Worm (Caenorhabditis elegans) whole organism, L2 larva: ENCODE results near the gene Y45G5AM.5.
A peak's percentile ranks its signal among the peaks of the same experiment; 100 is the strongest.

ENCODE experiments used
- C34F6.9 ChIP-seq: fragments of 150-350 bp; optimal IDR thresholded peaks from 2 replicates; lab custom pipeline; 2014; ENCODE audit warnings: missing biosample characterization, missing genetic modification characterization
- F13H6.1 ChIP-seq: sonication (generic microtip); optimal IDR thresholded peaks from 2 replicates; lab custom pipeline; 2016; ENCODE audit warnings: missing genetic modification characterization, missing compliant biosample characterization
- Y55F3AM.14 ChIP-seq: fragments of 200-800 bp; sonication (Bioruptor generic); optimal IDR thresholded peaks from 2 replicates; lab custom pipeline; 2018; ENCODE audit warnings: mild to moderate bottlenecking, missing genetic modification characterization, missing compliant biosample characterization
- alr-1 ChIP-seq: fragments of 150-350 bp; optimal IDR thresholded peaks from 2 replicates; lab custom pipeline; 2014; ENCODE audit warnings: missing biosample characterization, missing genetic modification characterization
- aly-2 ChIP-seq: fragments of 150-350 bp; optimal IDR thresholded peaks from 2 replicates; lab custom pipeline; 2014; ENCODE audit warnings: missing biosample characterization, missing genetic modification characterization
- ama-1 ChIP-seq: fragments of 150-350 bp; optimal IDR thresholded peaks from 2 replicates; lab custom pipeline; 2018; ENCODE audit warnings: inconsistent platforms
- blmp-1 ChIP-seq: sonication (generic microtip); optimal IDR thresholded peaks from 2 replicates; lab custom pipeline; 2017; ENCODE audit warnings: missing genetic modification characterization, mild to moderate bottlenecking, missing compliant biosample characterization, antibody characterized with exemption, moderate library complexity; ENCODE audit not compliant: insufficient read depth
- ceh-16 ChIP-seq: fragments of 150-350 bp; optimal IDR thresholded peaks from 2 replicates; lab custom pipeline; 2014; ENCODE audit warnings: missing biosample characterization, missing genetic modification characterization
- ceh-82 ChIP-seq: fragments of 150-350 bp; optimal IDR thresholded peaks from 2 replicates; lab custom pipeline; 2014; ENCODE audit warnings: missing biosample characterization, missing genetic modification characterization
- crh-2 ChIP-seq: sonication (generic microtip); optimal IDR thresholded peaks from 2 replicates; lab custom pipeline; 2017; ENCODE audit warnings: missing biosample characterization, missing genetic modification characterization
- dmd-4 ChIP-seq: sonication (generic microtip); optimal IDR thresholded peaks from 2 replicates; lab custom pipeline; 2017; ENCODE audit warnings: missing biosample characterization, missing genetic modification characterization
- egl-27 ChIP-seq: sonication (generic microtip); optimal IDR thresholded peaks from 3 replicates; lab custom pipeline; 2017; ENCODE audit warnings: missing biosample characterization, missing genetic modification reagents, missing genetic modification characterization
- elt-1 ChIP-seq: fragments of 150-350 bp; optimal IDR thresholded peaks from 2 replicates; lab custom pipeline; 2014; ENCODE audit warnings: missing biosample characterization, missing genetic modification characterization
- elt-3 ChIP-seq: sonication (generic microtip); optimal IDR thresholded peaks from 2 replicates; lab custom pipeline; 2017; ENCODE audit warnings: missing biosample characterization, missing genetic modification characterization
- fos-1 ChIP-seq: fragments of 150-350 bp; optimal IDR thresholded peaks from 2 replicates; lab custom pipeline; 2014; ENCODE audit warnings: missing biosample characterization, missing genetic modification characterization
- gmeb-1 ChIP-seq: fragments of 150-350 bp; optimal IDR thresholded peaks from 2 replicates; lab custom pipeline; 2014; ENCODE audit warnings: missing biosample characterization, missing genetic modification characterization
- lin-11 ChIP-seq: fragments of 150-350 bp; sonication (generic microtip); optimal IDR thresholded peaks from 2 replicates; lab custom pipeline; 2014; ENCODE audit warnings: missing biosample characterization, missing genetic modification characterization, inconsistent platforms, mixed read lengths
- lin-13 ChIP-seq: fragments of 150-350 bp; optimal IDR thresholded peaks from 2 replicates; lab custom pipeline; 2014; ENCODE audit warnings: missing biosample characterization, missing genetic modification reagents, missing genetic modification characterization
- lin-39 ChIP-seq: fragments of 150-350 bp; optimal IDR thresholded peaks from 2 replicates; lab custom pipeline; 2014; ENCODE audit warnings: missing biosample characterization, missing genetic modification reagents, missing genetic modification characterization
- lsy-2 ChIP-seq, 2 experiments: fragments of 150-350 bp in 1 of 2; sonication (generic microtip) in 1 of 2; optimal IDR thresholded peaks; 2 replicates each; lab custom pipeline; 2014 to 2017; ENCODE audit warnings: missing biosample characterization in 2 of 2, missing genetic modification characterization in 2 of 2
- mab-5 ChIP-seq: fragments of 150-350 bp; optimal IDR thresholded peaks from 2 replicates; lab custom pipeline; 2014; ENCODE audit warnings: missing biosample characterization, missing genetic modification characterization
- mbf-1 ChIP-seq: sonication (generic microtip); optimal IDR thresholded peaks from 2 replicates; lab custom pipeline; 2017; ENCODE audit warnings: missing biosample characterization, missing genetic modification characterization
- mdl-1 ChIP-seq, 2 experiments: fragments of 150-350 bp in 1 of 2; sonication (generic microtip) in 1 of 2; optimal IDR thresholded peaks; 2 replicates each; lab custom pipeline; 2017; ENCODE audit warnings: missing biosample characterization in 2 of 2, missing genetic modification characterization in 2 of 2
- nhr-10 ChIP-seq: sonication (generic microtip); optimal IDR thresholded peaks from 2 replicates; lab custom pipeline; 2017; ENCODE audit warnings: missing biosample characterization, missing genetic modification characterization
- nhr-11 ChIP-seq: fragments of 150-350 bp; optimal IDR thresholded peaks from 2 replicates; lab custom pipeline; 2014; ENCODE audit warnings: missing biosample characterization, missing genetic modification characterization
- nhr-12 ChIP-seq: fragments of 150-350 bp; optimal IDR thresholded peaks from 2 replicates; lab custom pipeline; 2014; ENCODE audit warnings: missing biosample characterization, missing genetic modification characterization
- nhr-129 ChIP-seq: fragments of 150-350 bp; optimal IDR thresholded peaks from 2 replicates; lab custom pipeline; 2014; ENCODE audit warnings: missing biosample characterization, missing genetic modification characterization
- nhr-21 ChIP-seq: fragments of 150-350 bp; optimal IDR thresholded peaks from 2 replicates; lab custom pipeline; 2014; ENCODE audit warnings: missing biosample characterization, missing genetic modification characterization
- nhr-237 ChIP-seq: fragments of 150-350 bp; optimal IDR thresholded peaks from 2 replicates; lab custom pipeline; 2014; ENCODE audit warnings: missing biosample characterization, missing genetic modification characterization
- nhr-25 ChIP-seq: fragments of 150-350 bp; sonication (generic microtip); optimal IDR thresholded peaks from 3 replicates; lab custom pipeline; 2014; ENCODE audit warnings: missing biosample characterization, missing genetic modification characterization
- nhr-6 ChIP-seq: fragments of 150-350 bp; optimal IDR thresholded peaks from 2 replicates; lab custom pipeline; 2014; ENCODE audit warnings: missing biosample characterization, missing genetic modification characterization
- nhr-77 ChIP-seq: fragments of 150-350 bp; optimal IDR thresholded peaks from 2 replicates; lab custom pipeline; 2014; ENCODE audit warnings: missing biosample characterization, missing genetic modification characterization
- peb-1 ChIP-seq: fragments of 150-350 bp; optimal IDR thresholded peaks from 2 replicates; lab custom pipeline; 2014; ENCODE audit warnings: missing biosample characterization, missing genetic modification characterization
- sem-4 ChIP-seq: fragments of 150-350 bp; optimal IDR thresholded peaks from 2 replicates; lab custom pipeline; 2014; ENCODE audit warnings: missing biosample characterization, missing genetic modification reagents, missing genetic modification characterization
- skn-1 ChIP-seq: sonication (generic microtip); optimal IDR thresholded peaks from 2 replicates; lab custom pipeline; 2017; ENCODE audit warnings: missing biosample characterization, missing genetic modification characterization
- sma-3 ChIP-seq: sonication (generic microtip); optimal IDR thresholded peaks from 2 replicates; lab custom pipeline; 2016; ENCODE audit warnings: missing genetic modification reagents, missing genetic modification characterization, missing compliant biosample characterization
- sma-9 ChIP-seq, 2 experiments: fragments of 150-350 bp in 1 of 2; sonication (generic microtip) in 1 of 2; optimal IDR thresholded peaks; 2 replicates each; lab custom pipeline; 2014 to 2016; ENCODE audit warnings: missing genetic modification characterization in 2 of 2, mild to moderate bottlenecking in 1 of 2, missing biosample characterization in 1 of 2, missing compliant biosample characterization in 1 of 2, missing genetic modification reagents in 1 of 2, moderate library complexity in 1 of 2
- snpc-4 ChIP-seq: fragments of 150-350 bp; optimal IDR thresholded peaks from 2 replicates; lab custom pipeline; 2014; ENCODE audit warnings: missing biosample characterization, missing genetic modification characterization
- unc-39 ChIP-seq: fragments of 150-350 bp; optimal IDR thresholded peaks from 2 replicates; lab custom pipeline; 2014; ENCODE audit warnings: missing biosample characterization, missing genetic modification characterization
- unc-55 ChIP-seq: fragments of 150-350 bp; sonication (generic microtip); optimal IDR thresholded peaks from 3 replicates; lab custom pipeline; 2014; ENCODE audit warnings: missing biosample characterization, missing genetic modification reagents, missing genetic modification characterization
- unc-62 ChIP-seq: fragments of 150-350 bp; optimal IDR thresholded peaks from 2 replicates; lab custom pipeline; 2014; ENCODE audit warnings: missing biosample characterization, missing genetic modification reagents, missing genetic modification characterization
- zag-1 ChIP-seq: fragments of 150-350 bp; optimal IDR thresholded peaks from 2 replicates; lab custom pipeline; 2014; ENCODE audit warnings: missing biosample characterization, missing genetic modification characterization
- ztf-1 ChIP-seq: fragments of 200-800 bp; sonication (Bioruptor generic); conservative IDR thresholded peaks from 2 replicates; pipeline ENCODE4 v1.3.6; 2022; ENCODE audit warnings: missing genetic modification characterization, missing compliant biosample characterization
- ztf-11 ChIP-seq: sonication (generic microtip); optimal IDR thresholded peaks from 2 replicates; lab custom pipeline; 2017; ENCODE audit warnings: missing biosample characterization, missing genetic modification characterization
- ztf-4 ChIP-seq: fragments of 150-350 bp; optimal IDR thresholded peaks from 2 replicates; lab custom pipeline; 2014; ENCODE audit warnings: missing biosample characterization, missing genetic modification characterization

The Y45G5AM.5 gene

DNA sequence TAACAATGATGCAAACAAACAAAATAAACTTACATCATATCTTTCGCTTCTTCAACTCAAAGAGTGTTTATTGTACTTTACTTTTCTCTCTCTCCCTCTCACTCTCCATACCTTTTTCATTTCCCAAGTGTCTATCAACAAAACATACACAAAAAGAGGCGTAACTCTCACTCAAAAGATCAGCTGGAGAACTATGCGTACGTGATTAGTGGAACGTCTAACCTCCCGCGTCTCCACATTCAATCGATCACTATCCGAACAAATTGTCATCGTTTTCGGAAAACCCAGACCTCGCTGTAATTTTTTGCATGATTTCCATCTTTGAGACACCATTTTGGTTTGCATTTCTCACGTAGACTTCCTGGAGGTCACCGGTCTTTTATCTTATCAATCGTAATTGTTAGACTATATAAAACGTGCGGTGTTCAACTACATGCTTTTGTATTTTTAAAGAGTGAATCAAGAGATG lies 28.7 kb upstream of the Y45G5AM.5 start, which contains the start of gene nhr-57 (continued):
- TF ChIP-seq aly-2: no peak
- peak; percentile 93 for TF ChIP-seq sma-9 (GFP tag; optimal IDR thresholded peaks at IDR 0.05; lab: Kevin White, UChicago)
- TF ChIP-seq sma-9 (tag; optimal IDR thresholded peaks at IDR 0.05; lab: Kevin White, UChicago): no peak
- no peak for TF ChIP-seq alr-1
- no peak for TF ChIP-seq nhr-77 (tag; lab: Kevin White, UChicago)
- TF ChIP-seq ztf-4: no peak
- no peak for TF ChIP-seq dmd-4 (tag; lab: Kevin White, UChicago)
- peak; percentile 86 for TF ChIP-seq nhr-25 (tag; lab: Kevin White, UChicago)
- TF ChIP-seq zag-1 (tag; lab: Kevin White, UChicago): no peak

DNA sequence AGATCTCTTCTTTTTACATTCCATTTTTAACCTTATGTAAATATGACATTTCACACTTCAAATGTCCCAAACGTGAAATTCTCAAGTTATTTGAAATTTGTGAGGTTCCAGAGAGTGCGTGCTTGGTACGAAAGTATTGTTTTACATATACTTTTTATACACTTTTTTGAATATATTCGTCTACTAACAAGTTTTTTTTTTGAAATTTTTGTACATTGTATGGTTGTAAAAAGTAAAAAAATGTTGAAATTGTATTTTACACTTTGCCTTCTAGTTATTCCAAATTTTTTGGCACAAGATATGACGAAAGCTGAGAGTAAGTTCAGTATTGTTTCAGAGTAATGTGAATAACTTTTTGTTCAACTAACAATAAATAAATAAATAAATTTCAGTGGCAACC lies 25.5 kb upstream of the Y45G5AM.5 start, which contains the start of gene lgc-1:
Gene lgc-1 (plus strand): TSS at position 301 of the 400 bp plus-strand sequence.
- TF ChIP-seq ztf-4: no peak
- TF ChIP-seq nhr-10 (tag; lab: Kevin White, UChicago): no peak
- no peak for TF ChIP-seq aly-2
- TF ChIP-seq lin-13: no peak
- TF ChIP-seq gmeb-1 (tag; lab: Kevin White, UChicago): no peak
- no peak for TF ChIP-seq elt-1 (tag; lab: Kevin White, UChicago)
- no peak for TF ChIP-seq elt-3 (tag; lab: Kevin White, UChicago)
- TF ChIP-seq unc-62 (GFP tag; lab: Kevin White, UChicago): no peak
- no peak for TF ChIP-seq nhr-77 (tag; lab: Kevin White, UChicago)
- no peak for TF ChIP-seq skn-1
- no peak for TF ChIP-seq lin-11 (tag; lab: Kevin White, UChicago)

ce11 chrV:4138688-4139087 lies 21.5 kb upstream of the Y45G5AM.5 start, which contains the start of gene lgc-29:
lgc-29 (plus strand) TSS chrV:4138988.
- no peak for TF ChIP-seq snpc-4 (tag; lab: Kevin White, UChicago)

DNA sequence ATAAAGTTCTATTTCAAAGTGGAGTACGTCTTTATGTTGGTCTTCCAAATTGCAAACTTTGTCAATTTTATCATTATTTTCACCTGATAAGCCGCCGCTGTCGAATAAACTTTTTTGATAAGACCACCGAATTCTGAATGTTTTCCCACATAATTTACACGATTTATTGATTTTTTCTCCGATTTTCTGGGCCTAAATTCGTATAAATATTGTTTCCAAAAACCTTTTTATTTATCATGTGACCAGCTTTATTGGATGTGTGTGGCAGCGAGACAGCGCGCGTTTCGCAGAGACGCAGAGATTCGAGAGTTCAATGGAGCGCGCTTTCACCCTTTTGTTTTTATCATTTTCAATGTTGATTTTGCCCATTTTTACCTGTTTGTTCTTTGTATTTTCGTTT lies 17.2 kb upstream of the Y45G5AM.5 start:
- TF ChIP-seq ztf-4: peak; percentile 63
- TF ChIP-seq sma-9 (GFP tag; optimal IDR thresholded peaks at IDR 0.05; lab: Kevin White, UChicago): peak; percentile 89
- TF ChIP-seq sma-9 (tag; optimal IDR thresholded peaks at IDR 0.05; lab: Kevin White, UChicago): no peak
- peak; percentile 82 for TF ChIP-seq mab-5
- TF ChIP-seq sma-3 (GFP tag; lab: Kevin White, UChicago): peak; percentile 78
- TF ChIP-seq nhr-11: no peak
- no peak for TF ChIP-seq unc-39 (tag; lab: Kevin White, UChicago)
- peak; percentile 77 for TF ChIP-seq unc-55
- no peak for TF ChIP-seq elt-3 (tag; lab: Kevin White, UChicago)
- TF ChIP-seq mdl-1 (tag; optimal IDR thresholded peaks at IDR 0.05; lab: Kevin White, UChicago): peak in 1 of 2 experiments; percentile 33
- peak; percentile 78 for TF ChIP-seq lin-13
- peak; percentile 69 for TF ChIP-seq Y55F3AM.14 (GFP tag; lab: Kevin White, UChicago)
- TF ChIP-seq nhr-12 (tag; lab: Kevin White, UChicago): no peak
- TF ChIP-seq snpc-4 (tag; lab: Kevin White, UChicago): peak; percentile 4
- TF ChIP-seq lsy-2 (tag; optimal IDR thresholded peaks at IDR 0.05; lab: Kevin White, UChicago): peak; percentile 53 to 90
- TF ChIP-seq nhr-237 (tag; lab: Kevin White, UChicago): no peak
- TF ChIP-seq nhr-25 (tag; lab: Kevin White, UChicago): peak; percentile 91
- peak; percentile 95 for TF ChIP-seq C34F6.9 (tag; lab: Kevin White, UChicago)
- no peak for TF ChIP-seq ama-1
- no peak for TF ChIP-seq lin-39 (tag; lab: Kevin White, UChicago)
- no peak for TF ChIP-seq nhr-6 (tag; lab: Kevin White, UChicago)
- peak; percentile 54 for TF ChIP-seq egl-27 (tag; lab: Kevin White, UChicago)
- no peak for TF ChIP-seq elt-1 (tag; lab: Kevin White, UChicago)
- TF ChIP-seq nhr-10 (tag; lab: Kevin White, UChicago): no peak
- TF ChIP-seq lin-11 (tag; lab: Kevin White, UChicago): peak; percentile 38
- TF ChIP-seq crh-2 (tag; lab: Kevin White, UChicago): peak; percentile 87
- no peak for TF ChIP-seq ztf-1 (GFP tag; lab: Robert Waterston, UW)
- peak; percentile 60 for TF ChIP-seq nhr-129
- TF ChIP-seq ceh-82 (tag; lab: Kevin White, UChicago): no peak
- peak; percentile 76 for TF ChIP-seq F13H6.1 (tag; lab: Kevin White, UChicago)
- TF ChIP-seq ceh-16: no peak
- no peak for TF ChIP-seq ztf-11 (tag; lab: Kevin White, UChicago)
- TF ChIP-seq skn-1: no peak
- TF ChIP-seq gmeb-1 (tag; lab: Kevin White, UChicago): peak; percentile 78
- peak; percentile 40 for TF ChIP-seq fos-1
- no peak for TF ChIP-seq alr-1
- TF ChIP-seq zag-1 (tag; lab: Kevin White, UChicago): peak; percentile 40
- no peak for TF ChIP-seq peb-1 (tag; lab: Kevin White, UChicago)
- peak; percentile 27 for TF ChIP-seq blmp-1 (tag; lab: Kevin White, UChicago)
- peak; percentile 73 for TF ChIP-seq sem-4 (tag; lab: Kevin White, UChicago)
- TF ChIP-seq mbf-1: no peak
- TF ChIP-seq dmd-4 (tag; lab: Kevin White, UChicago): no peak
- peak; percentile 72 for TF ChIP-seq nhr-21
- TF ChIP-seq, all 48 proteins: peak for 23
